Worm (Caenorhabditis elegans): ENCODE measurements around the gene rpi-2.
A peak's percentile ranks its signal among the peaks of the same experiment; 100 is the strongest.

Gene rpi-2

DNA sequence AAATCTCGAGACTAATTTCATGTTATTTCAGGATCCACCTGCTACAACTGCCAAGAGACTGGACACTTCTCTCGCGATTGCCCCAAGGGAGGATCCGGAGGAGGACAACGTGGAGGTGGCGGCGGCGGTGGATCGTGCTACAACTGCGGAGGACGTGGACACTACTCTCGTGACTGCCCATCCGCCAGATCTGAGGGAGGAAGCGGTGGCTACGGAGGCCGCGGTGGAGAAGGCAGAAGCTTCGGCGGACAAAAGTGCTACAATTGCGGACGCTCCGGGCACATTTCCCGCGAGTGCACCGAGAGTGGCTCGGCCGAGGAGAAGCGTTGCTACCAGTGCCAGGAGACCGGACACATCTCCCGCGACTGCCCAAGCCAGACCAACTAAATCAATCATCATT is 527 bp upstream of the rpi-2 start:
- no peak for TF ChIP-seq unc-39 (tag; optimal IDR thresholded peaks at IDR 0.05)
- TF ChIP-seq ama-1 (optimal IDR thresholded peaks at IDR 0.05), result no peak
- TF ChIP-seq nhr-77 (tag; optimal IDR thresholded peaks at IDR 0.05), result no peak
- TF ChIP-seq aly-2 (tag; optimal IDR thresholded peaks at IDR 0.05), result no peak
- TF ChIP-seq ztf-4 (tag; optimal IDR thresholded peaks at IDR 0.05), result no peak
- no peak for TF ChIP-seq sma-3 (GFP tag; optimal IDR thresholded peaks at IDR 0.05)
- TF ChIP-seq sem-4 (tag; optimal IDR thresholded peaks at IDR 0.05), result no peak
- TF ChIP-seq nhr-129 (tag; optimal IDR thresholded peaks at IDR 0.05), result no peak
- TF ChIP-seq nhr-12 (tag; optimal IDR thresholded peaks at IDR 0.05), result no peak

DNA sequence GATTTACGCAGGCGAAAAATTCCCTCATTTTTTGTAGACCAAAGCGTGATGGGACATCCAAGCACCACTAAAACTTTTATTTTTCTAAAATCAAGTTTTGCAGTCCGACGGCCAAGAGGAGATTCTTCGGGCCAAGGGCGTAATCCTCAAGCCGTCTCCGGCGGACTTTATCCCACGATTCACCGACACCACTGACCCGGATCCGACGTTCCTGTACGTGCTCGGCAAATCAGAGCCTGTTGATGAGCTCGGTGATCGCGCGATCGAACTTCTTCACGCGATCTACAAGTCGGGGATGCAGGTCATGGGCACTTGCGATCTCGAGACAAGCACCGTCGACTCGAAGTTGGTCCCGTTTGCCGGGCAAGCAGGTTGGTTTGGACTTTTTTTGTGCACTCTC is 2.6 kb downstream of the rpi-2 start:
- TF ChIP-seq elt-1 (tag; optimal IDR thresholded peaks at IDR 0.05) (no peak), sma-3 (GFP tag; optimal IDR thresholded peaks at IDR 0.05) (no peak), mab-5 (tag; optimal IDR thresholded peaks at IDR 0.05) (no peak), ceh-82 (tag; optimal IDR thresholded peaks at IDR 0.05) (no peak), lin-11 (tag; optimal IDR thresholded peaks at IDR 0.05) (no peak), egl-27 (tag; optimal IDR thresholded peaks at IDR 0.05) (no peak), skn-1 (tag; optimal IDR thresholded peaks at IDR 0.05) (no peak), ZK546.5 (tag; optimal IDR thresholded peaks at IDR 0.05) (no peak), elt-3 (tag; optimal IDR thresholded peaks at IDR 0.05) (no peak)

DNA sequence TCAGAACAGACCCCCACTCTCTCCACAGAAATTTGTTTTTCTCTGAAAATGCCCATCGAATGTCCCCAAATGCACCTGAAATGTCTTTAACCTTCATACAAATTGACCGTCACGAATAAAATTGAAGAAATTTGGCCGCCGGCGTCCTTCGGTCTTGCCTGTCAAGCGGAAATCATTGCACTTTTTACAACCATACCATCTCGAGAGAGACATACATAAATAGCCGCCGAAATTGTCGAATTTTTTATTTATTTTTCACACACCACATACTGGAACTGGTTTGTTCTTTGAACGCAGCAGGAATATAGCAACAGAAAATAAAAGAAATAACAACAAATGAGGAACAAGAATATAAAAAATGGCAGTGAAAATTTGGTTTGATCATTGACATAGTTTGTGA is 4.6 kb downstream of the rpi-2 start:
- no peak for TF ChIP-seq nhr-237 (tag; optimal IDR thresholded peaks at IDR 0.05)
- TF ChIP-seq C34F6.9 (tag; optimal IDR thresholded peaks at IDR 0.05), result no peak
- no peak for TF ChIP-seq nhr-129 (tag; optimal IDR thresholded peaks at IDR 0.05)
- TF ChIP-seq nhr-77 (tag; optimal IDR thresholded peaks at IDR 0.05), result no peak
- no peak for TF ChIP-seq dmd-4 (tag; optimal IDR thresholded peaks at IDR 0.05)
- TF ChIP-seq nhr-10 (tag; optimal IDR thresholded peaks at IDR 0.05), result no peak
- TF ChIP-seq nhr-6 (tag; optimal IDR thresholded peaks at IDR 0.05), result no peak
- no peak for TF ChIP-seq sma-9 (GFP tag; optimal IDR thresholded peaks at IDR 0.05)
- TF ChIP-seq sma-9 (tag; optimal IDR thresholded peaks at IDR 0.05), result no peak
- TF ChIP-seq nhr-25 (tag; optimal IDR thresholded peaks at IDR 0.05), result peak; percentile 74

DNA sequence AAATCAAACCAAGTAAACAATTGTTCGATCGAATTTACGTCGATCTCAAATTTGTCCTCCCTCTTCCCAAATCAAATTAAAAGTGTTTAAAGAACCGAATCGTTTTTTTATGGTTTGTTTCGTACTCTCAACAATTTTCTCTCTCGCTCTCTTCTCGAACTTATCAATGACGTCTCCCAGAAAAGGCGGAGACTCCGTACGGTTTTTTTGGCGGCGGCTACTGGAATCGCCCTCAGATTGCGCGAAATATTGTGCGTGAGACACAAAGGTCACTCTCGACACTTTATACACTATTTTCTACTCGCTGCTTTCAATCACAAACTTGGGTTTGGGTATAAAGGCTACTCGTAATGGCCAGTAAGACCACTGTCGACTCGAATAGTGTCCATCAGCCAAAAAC is 9.4 kb downstream of the rpi-2 start, which contains the start of gene epic-2:
Gene epic-2 (plus strand): TSS at position 317 of the 400 bp plus-strand sequence.
- TF ChIP-seq nhr-11 (tag; optimal IDR thresholded peaks at IDR 0.05) (no peak), egl-27 (tag; optimal IDR thresholded peaks at IDR 0.05) (no peak), sma-3 (GFP tag; optimal IDR thresholded peaks at IDR 0.05) (peak; percentile 9), alr-1 (tag; optimal IDR thresholded peaks at IDR 0.05) (no peak), nhr-25 (tag; optimal IDR thresholded peaks at IDR 0.05) (peak; percentile 29), ama-1 (optimal IDR thresholded peaks at IDR 0.05) (peak; percentile 53), ztf-1 (GFP tag; conservative IDR thresholded peaks at IDR 0.05) (no peak), nhr-129 (tag; optimal IDR thresholded peaks at IDR 0.05) (no peak)

DNA sequence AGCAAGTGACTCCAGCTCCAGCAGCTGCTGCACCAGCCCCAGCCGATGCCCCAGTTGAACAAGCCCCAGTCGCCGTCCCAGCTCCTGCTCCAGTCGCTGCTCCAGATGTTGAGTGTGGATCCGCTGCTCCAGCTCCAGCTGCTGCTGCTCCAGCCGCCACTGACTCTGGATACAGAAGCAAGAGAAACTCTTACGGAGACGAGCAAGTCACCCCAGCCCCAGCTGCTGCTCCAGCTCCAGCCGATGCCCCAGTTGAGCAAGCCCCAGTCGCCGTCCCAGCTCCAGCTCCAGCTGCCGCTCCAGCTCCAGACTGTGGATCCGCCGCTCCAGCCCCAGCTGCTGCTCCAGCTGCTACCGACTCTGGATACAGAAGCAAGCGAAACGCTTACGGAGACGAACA is 10.5 kb downstream of the rpi-2 start:
- TF ChIP-seq aly-2 (tag; optimal IDR thresholded peaks at IDR 0.05) (no peak), nhr-21 (tag; optimal IDR thresholded peaks at IDR 0.05) (no peak), nhr-6 (tag; optimal IDR thresholded peaks at IDR 0.05) (no peak), unc-62 (GFP tag; optimal IDR thresholded peaks at IDR 0.05) (no peak), skn-1 (tag; optimal IDR thresholded peaks at IDR 0.05) (no peak), ceh-82 (tag; optimal IDR thresholded peaks at IDR 0.05) (no peak), elt-3 (tag; optimal IDR thresholded peaks at IDR 0.05) (no peak), F13H6.1 (tag; optimal IDR thresholded peaks at IDR 0.05) (no peak), nhr-23 (tag; optimal IDR thresholded peaks at IDR 0.05) (no peak), blmp-1 (tag; optimal IDR thresholded peaks at IDR 0.05; ENCODE audit: insufficient read depth) (no peak), mbf-1 (tag; optimal IDR thresholded peaks at IDR 0.05) (no peak), fos-1 (tag; optimal IDR thresholded peaks at IDR 0.05) (no peak), sma-9 (GFP tag; optimal IDR thresholded peaks at IDR 0.05) (no peak), sma-9 (tag; optimal IDR thresholded peaks at IDR 0.05) (no peak), nhr-25 (tag; optimal IDR thresholded peaks at IDR 0.05) (no peak), lin-39 (tag; optimal IDR thresholded peaks at IDR 0.05) (no peak)
